Fruit fly (Drosophila melanogaster) Kc167 (cell line): ENCODE measurements around the gene sick.

Experiments
- Myc ChIP-seq: fragments of >200 bp; optimal IDR thresholded peaks from 2 replicates; lab custom pipeline; 2017; ENCODE audit warnings: missing external identifiers
- Sin3A ChIP-seq: fragments of >200 bp; optimal IDR thresholded peaks from 2 replicates; lab custom pipeline; 2018; ENCODE audit warnings: missing external identifiers
- h ChIP-seq: fragments of >200 bp; optimal IDR thresholded peaks from 3 replicates; lab custom pipeline; 2018; ENCODE audit warnings: missing external identifiers
- insv ChIP-seq: fragments of >200 bp; optimal IDR thresholded peaks from 3 replicates; lab custom pipeline; 2018; ENCODE audit warnings: missing external identifiers
- psq ChIP-seq: fragments of >200 bp; optimal IDR thresholded peaks from 2 replicates; lab custom pipeline; 2017; ENCODE audit warnings: missing external identifiers
- ttk ChIP-seq: sonication (Bioruptor generic); optimal IDR thresholded peaks from 2 replicates; lab custom pipeline; 2017; ENCODE audit warnings: missing external identifiers

Gene sick

DNA sequence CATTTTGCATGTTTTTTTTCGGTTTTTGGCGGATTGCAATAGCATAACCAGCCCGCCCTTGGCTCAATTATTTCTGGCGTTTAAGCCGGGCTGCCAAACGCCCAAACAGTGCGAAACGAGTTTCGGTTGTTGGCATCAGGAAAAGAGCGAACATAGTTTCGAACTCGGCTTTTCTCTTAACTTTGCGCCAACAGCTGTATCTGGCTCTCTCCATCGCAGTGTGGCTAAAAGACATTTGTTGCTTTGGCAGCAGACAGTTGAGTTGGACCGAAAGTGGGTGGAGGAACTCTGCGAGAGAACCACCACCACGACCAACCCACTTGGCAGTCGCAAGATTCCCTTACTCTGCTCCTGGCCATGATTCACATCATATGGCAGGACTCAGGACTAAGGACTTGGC, 120.8 kb downstream of the sick start:
- TF ChIP-seq h (lab: Kevin White, UChicago) (no peak), psq (lab: Kevin White, UChicago) (no peak), Sin3A (lab: Kevin White, UChicago) (no peak), ttk (lab: Kevin White, UChicago) (no peak)

- TF ChIP-seq Sin3A (lab: Kevin White, UChicago) (no peak), insv (lab: Kevin White, UChicago) (no peak), h (lab: Kevin White, UChicago) (no peak), Myc (lab: Kevin White, UChicago) (no peak), ttk (lab: Kevin White, UChicago) (no peak), psq (lab: Kevin White, UChicago) (no peak)
Measured at dm6 chr2L:19917860-19918259, 121.7 kb downstream of the sick start.

DNA sequence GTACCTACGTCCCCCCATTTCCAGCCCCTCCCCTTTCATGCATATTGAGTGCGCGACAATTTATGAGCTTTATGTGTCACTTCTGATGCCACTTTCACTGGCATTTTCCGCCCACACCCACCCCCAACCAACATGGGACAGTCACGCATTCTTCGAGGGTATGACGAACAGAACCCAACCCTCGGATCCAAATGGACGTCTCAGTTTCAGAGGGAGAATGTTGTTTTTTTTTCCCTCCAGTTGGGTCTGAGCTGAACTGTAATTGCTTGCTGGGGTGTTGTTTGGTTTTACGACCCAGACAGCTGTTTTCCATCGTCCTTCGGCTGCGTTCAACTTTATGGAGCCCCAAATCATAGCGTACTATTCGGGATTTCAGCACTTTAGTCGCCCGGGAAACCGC, 127.6 kb downstream of the sick start:
- TF ChIP-seq insv (lab: Kevin White, UChicago) = no peak
- TF ChIP-seq Myc (lab: Kevin White, UChicago) = no peak
- TF ChIP-seq ttk (lab: Kevin White, UChicago) = no peak
- TF ChIP-seq Sin3A (lab: Kevin White, UChicago) = no peak
- no peak for TF ChIP-seq h (lab: Kevin White, UChicago)
- no peak for TF ChIP-seq psq (lab: Kevin White, UChicago)

dm6 chr2L:19930102-19930501, 133.9 kb downstream of the sick start:
- TF ChIP-seq insv (lab: Kevin White, UChicago) (no peak), Sin3A (lab: Kevin White, UChicago) (no peak), ttk (lab: Kevin White, UChicago) (no peak), Myc (lab: Kevin White, UChicago) (no peak), psq (lab: Kevin White, UChicago) (no peak), h (lab: Kevin White, UChicago) (no peak)

DNA sequence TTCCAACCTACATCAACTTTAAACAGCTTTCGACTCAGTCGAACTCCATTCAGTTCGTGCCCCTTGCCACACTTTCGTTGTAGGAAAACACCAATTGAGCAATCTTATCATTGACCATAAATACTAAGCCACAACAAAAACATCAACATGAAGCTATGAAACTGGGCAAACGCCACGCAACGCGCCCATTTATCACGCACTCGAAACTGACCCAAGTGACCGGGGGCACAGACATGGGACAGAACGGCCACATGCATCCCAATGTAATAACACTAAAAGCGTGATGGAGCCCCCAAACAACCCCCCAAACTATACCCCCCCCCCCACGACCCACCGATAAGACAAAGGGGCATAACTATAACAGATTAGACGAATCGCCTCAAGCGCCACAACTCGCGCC, 136.4 kb downstream of the sick start:
- no peak for TF ChIP-seq Sin3A (lab: Kevin White, UChicago)
- TF ChIP-seq psq (lab: Kevin White, UChicago) = no peak
- no peak for TF ChIP-seq h (lab: Kevin White, UChicago)
- TF ChIP-seq insv (lab: Kevin White, UChicago) = no peak
- TF ChIP-seq Myc (lab: Kevin White, UChicago) = no peak
- no peak for TF ChIP-seq ttk (lab: Kevin White, UChicago)

DNA sequence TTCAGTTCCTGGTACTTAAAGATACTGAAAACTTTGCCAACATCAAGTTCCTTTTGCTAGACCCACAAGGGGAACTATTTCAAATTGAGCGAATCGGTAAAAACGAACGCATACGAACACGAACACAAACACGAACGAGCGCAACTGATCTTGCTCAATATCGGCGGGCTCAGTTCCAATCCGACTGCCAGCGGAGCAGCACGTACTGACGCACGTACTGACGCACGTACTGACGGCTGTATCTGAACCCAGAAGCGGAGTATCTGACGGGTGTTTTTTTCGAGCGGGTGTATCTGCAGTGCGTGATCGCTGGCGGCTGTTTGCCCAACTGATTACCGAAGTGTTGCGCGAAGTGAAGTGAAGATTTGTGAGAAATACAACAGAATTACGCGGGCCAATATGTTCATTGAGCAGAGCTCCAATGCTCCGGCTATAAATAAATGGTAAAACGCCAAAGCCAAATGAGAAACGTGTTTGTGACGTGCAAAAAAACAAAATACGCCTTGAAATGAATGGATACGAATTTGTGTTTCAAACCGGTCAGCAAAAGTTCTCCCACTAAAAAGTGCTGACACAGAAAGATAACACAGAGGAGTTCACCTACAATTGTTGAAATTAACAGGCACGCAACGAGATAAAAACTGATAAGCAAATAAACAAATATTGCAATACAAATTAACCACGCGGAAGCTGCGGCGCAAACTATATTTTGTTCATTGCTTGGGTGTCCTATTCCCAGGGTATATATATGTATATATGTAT, 139.1 kb downstream of the sick start:
- no peak for TF ChIP-seq Sin3A (lab: Kevin White, UChicago)
- no peak for TF ChIP-seq Myc (lab: Kevin White, UChicago)
- TF ChIP-seq insv (lab: Kevin White, UChicago) = no peak
- TF ChIP-seq h (lab: Kevin White, UChicago) = no peak
- no peak for TF ChIP-seq psq (lab: Kevin White, UChicago)
- TF ChIP-seq ttk (lab: Kevin White, UChicago) = no peak

DNA sequence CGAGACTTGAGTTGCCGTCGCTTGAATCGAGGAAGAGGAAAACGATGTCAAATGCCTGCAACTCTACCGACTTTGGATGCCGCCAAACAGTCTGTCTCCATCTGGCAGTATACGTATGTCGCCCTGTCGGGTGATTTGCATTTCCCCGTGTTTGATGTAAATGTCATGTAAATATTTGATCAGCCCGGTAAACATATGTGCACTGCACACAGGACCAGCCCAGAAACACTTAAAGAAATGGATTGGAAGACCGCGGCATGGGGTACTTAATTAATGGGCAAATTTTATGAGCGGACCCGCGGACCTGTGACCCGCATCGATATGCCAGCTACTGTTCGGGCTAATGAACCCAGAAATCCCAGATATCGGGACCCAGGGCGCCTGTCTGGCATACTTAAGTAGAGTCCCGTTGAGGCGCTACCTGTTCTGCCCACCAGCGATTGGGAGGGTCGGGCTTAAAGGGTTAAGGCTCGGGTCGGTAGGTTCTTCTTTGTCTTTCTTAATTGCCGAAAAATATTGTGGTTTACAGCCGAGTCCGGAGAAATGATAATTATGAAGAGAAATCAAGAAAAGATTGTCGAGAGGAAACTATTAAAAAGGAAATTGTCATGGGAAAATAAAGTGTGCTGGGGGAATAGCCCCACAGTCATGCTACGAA, 141.8 kb downstream of the sick start:
- TF ChIP-seq ttk (lab: Kevin White, UChicago) (no peak), psq (lab: Kevin White, UChicago) (no peak), Myc (lab: Kevin White, UChicago) (no peak)

- TF ChIP-seq h (lab: Kevin White, UChicago) (no peak), ttk (lab: Kevin White, UChicago) (no peak), Sin3A (lab: Kevin White, UChicago) (no peak), insv (lab: Kevin White, UChicago) (no peak), Myc (lab: Kevin White, UChicago) (no peak), psq (lab: Kevin White, UChicago) (no peak)
Measured at dm6 chr2L:19940036-19940435, 143.9 kb downstream of the sick start.

DNA sequence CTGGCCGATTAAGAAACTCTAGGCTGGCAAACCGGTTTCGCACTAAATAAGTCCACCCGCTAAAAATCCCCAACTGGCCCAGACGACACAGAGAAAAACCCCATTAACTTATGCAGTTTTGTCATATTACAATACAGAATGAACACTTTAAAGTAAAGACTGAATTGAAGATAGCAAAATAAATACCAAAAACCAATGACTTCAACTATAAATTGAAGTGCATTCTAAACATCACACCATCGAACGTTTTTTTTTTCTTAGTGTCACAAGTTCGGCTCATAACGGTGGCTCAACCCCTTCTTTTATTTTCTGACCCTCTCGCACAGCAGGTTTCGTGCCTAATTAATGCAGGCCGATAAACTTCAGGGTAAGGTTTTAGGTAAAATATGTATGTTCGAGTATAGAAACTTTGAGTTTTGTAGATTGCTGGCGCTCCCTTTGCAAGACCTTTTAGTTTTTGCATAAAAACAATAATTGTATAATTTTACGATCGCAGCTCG, 145.2 kb downstream of the sick start:
- TF ChIP-seq ttk (lab: Kevin White, UChicago) (no peak), insv (lab: Kevin White, UChicago) (no peak), Sin3A (lab: Kevin White, UChicago) (no peak), psq (lab: Kevin White, UChicago) (no peak), Myc (lab: Kevin White, UChicago) (no peak), h (lab: Kevin White, UChicago) (no peak)

- no peak for TF ChIP-seq insv (lab: Kevin White, UChicago)
- TF ChIP-seq ttk (lab: Kevin White, UChicago) = no peak
- TF ChIP-seq Sin3A (lab: Kevin White, UChicago) = no peak
- no peak for TF ChIP-seq Myc (lab: Kevin White, UChicago)
- TF ChIP-seq psq (lab: Kevin White, UChicago) = no peak
- TF ChIP-seq h (lab: Kevin White, UChicago) = no peak
Measured at dm6 chr2L:19942510-19942909, 146.3 kb downstream of the sick start.

- no peak for TF ChIP-seq h (lab: Kevin White, UChicago)
- no peak for TF ChIP-seq insv (lab: Kevin White, UChicago)
- TF ChIP-seq Myc (lab: Kevin White, UChicago) = no peak
- TF ChIP-seq Sin3A (lab: Kevin White, UChicago) = no peak
- no peak for TF ChIP-seq ttk (lab: Kevin White, UChicago)
- TF ChIP-seq psq (lab: Kevin White, UChicago) = no peak
Measured at dm6 chr2L:19943112-19943511, 146.9 kb downstream of the sick start.
